Worm (Caenorhabditis elegans) whole organism, L1 larva: ENCODE measurements around the gene C27F2.10.

Source experiments
- C34B4.2 ChIP-seq: sonication (generic microtip); optimal IDR thresholded peaks from 2 replicates; lab custom pipeline; 2017; ENCODE audit warnings: mild to moderate bottlenecking, missing genetic modification characterization, missing compliant biosample characterization
- F16B12.6 ChIP-seq: fragments of 150-350 bp; optimal IDR thresholded peaks from 2 replicates; lab custom pipeline; 2014; ENCODE audit warnings: missing biosample characterization, missing genetic modification characterization
- aha-1 ChIP-seq: fragments of 150-350 bp; optimal IDR thresholded peaks from 2 replicates; lab custom pipeline; 2014; ENCODE audit warnings: missing biosample characterization, missing genetic modification characterization
- alr-1 ChIP-seq: fragments of 200-800 bp; sonication (Bioruptor generic); optimal IDR thresholded peaks from 2 replicates; lab custom pipeline; 2018; ENCODE audit warnings: borderline replicate concordance, mild to moderate bottlenecking, missing genetic modification characterization, missing compliant biosample characterization
- aly-2 ChIP-seq: fragments of 150-350 bp; optimal IDR thresholded peaks from 2 replicates; lab custom pipeline; 2014; ENCODE audit warnings: missing biosample characterization, missing genetic modification characterization
- ceh-8 ChIP-seq: fragments of 200-800 bp; sonication (Bioruptor generic); optimal IDR thresholded peaks from 2 replicates; lab custom pipeline; 2018; ENCODE audit warnings: mild to moderate bottlenecking, missing genetic modification characterization, moderate library complexity, missing compliant biosample characterization
- ceh-82 ChIP-seq, 3 experiments: fragments of 150-350 bp in 1 of 3; sonication (generic microtip) in 2 of 3; optimal IDR thresholded peaks; 2 replicates each; lab custom pipeline; 2014 to 2017; ENCODE audit warnings: missing biosample characterization in 3 of 3, missing genetic modification characterization in 3 of 3
- ceh-90 ChIP-seq: sonication (generic microtip); optimal IDR thresholded peaks from 2 replicates; lab custom pipeline; 2016; ENCODE audit warnings: missing genetic modification characterization, missing compliant biosample characterization
- dpl-1 ChIP-seq, 3 experiments: fragments of 150-350 bp in 2 of 3; sonication (generic microtip) in 1 of 3; optimal IDR thresholded peaks; 2 replicates each; lab custom pipeline; 2014 to 2017; ENCODE audit warnings: missing biosample characterization in 3 of 3, missing genetic modification characterization in 3 of 3, missing genetic modification reagents in 3 of 3
- dsc-1 ChIP-seq: sonication (generic microtip); optimal IDR thresholded peaks from 2 replicates; lab custom pipeline; 2016; ENCODE audit warnings: mild to moderate bottlenecking, missing genetic modification characterization, missing compliant biosample characterization
- efl-1 ChIP-seq, 4 experiments: fragments of 150-350 bp; optimal IDR thresholded peaks in 3 of 4; peaks in 1 of 4; 1 replicate in 1 of 4; 2 replicates in 3 of 4; lab custom pipeline; 2014; ENCODE audit warnings: missing biosample characterization in 2 of 4, missing genetic modification characterization in 2 of 4, missing genetic modification reagents in 2 of 4
- efl-3 ChIP-seq: fragments of 200-800 bp; sonication (Bioruptor generic); optimal IDR thresholded peaks from 2 replicates; lab custom pipeline; 2018; ENCODE audit warnings: mild to moderate bottlenecking, missing genetic modification characterization, missing compliant biosample characterization
- egl-13 ChIP-seq: sonication (generic microtip); optimal IDR thresholded peaks from 2 replicates; lab custom pipeline; 2016; ENCODE audit warnings: missing genotype, missing genetic modification reagents, missing genetic modification characterization, missing compliant biosample characterization
- egl-27 ChIP-seq, 2 experiments: fragments of 150-350 bp in 1 of 2; sonication (generic microtip); optimal IDR thresholded peaks; 3 replicates each; lab custom pipeline; 2017 to 2018; ENCODE audit warnings: missing biosample characterization in 2 of 2, missing genetic modification characterization in 2 of 2, missing genetic modification reagents in 2 of 2
- elt-2 ChIP-seq: sonication (generic microtip); optimal IDR thresholded peaks from 2 replicates; lab custom pipeline; 2016; ENCODE audit warnings: missing genetic modification characterization, mild to moderate bottlenecking, inconsistent platforms, missing compliant biosample characterization, missing genetic modification reagents
- elt-3 ChIP-seq, 6 experiments: fragments of 150-350 bp in 1 of 6; sonication (generic microtip); optimal IDR thresholded peaks; 2 replicates each; lab custom pipeline; 2017 to 2018; ENCODE audit warnings: missing biosample characterization in 6 of 6, missing genetic modification characterization in 6 of 6, inconsistent platforms in 1 of 6
- fkh-4 ChIP-seq: sonication (generic microtip); optimal IDR thresholded peaks from 2 replicates; lab custom pipeline; 2016; ENCODE audit warnings: missing compliant biosample characterization, missing genetic modification characterization, borderline replicate concordance
- fos-1 ChIP-seq: fragments of 150-350 bp; optimal IDR thresholded peaks from 2 replicates; lab custom pipeline; 2014; ENCODE audit warnings: missing biosample characterization, missing genetic modification characterization
- grh-1 ChIP-seq: fragments of 200-800 bp; sonication (Bioruptor generic); IDR thresholded peaks from 2 replicates; pipeline ENCODE4 v1.3.6; 2022; ENCODE audit warnings: missing genetic modification reagents, missing genetic modification characterization, missing compliant biosample characterization
- hlh-17 ChIP-seq: fragments of 200-800 bp; sonication (Bioruptor generic); optimal IDR thresholded peaks from 2 replicates; lab custom pipeline; 2018; ENCODE audit warnings: missing genetic modification characterization, mild to moderate bottlenecking, missing compliant biosample characterization, moderate library complexity, borderline replicate concordance
- hlh-4 ChIP-seq: sonication (generic microtip); optimal IDR thresholded peaks from 2 replicates; lab custom pipeline; 2016; ENCODE audit warnings: mild to moderate bottlenecking, missing genetic modification characterization, missing compliant biosample characterization
- hpl-2 ChIP-seq: fragments of 150-350 bp; optimal IDR thresholded peaks from 2 replicates; lab custom pipeline; 2014; ENCODE audit warnings: missing biosample characterization, missing genetic modification reagents, missing genetic modification characterization
- jun-1 ChIP-seq: fragments of 150-350 bp; optimal IDR thresholded peaks from 2 replicates; lab custom pipeline; 2014; ENCODE audit warnings: missing biosample characterization, missing genetic modification reagents, missing genetic modification characterization
- lin-14 ChIP-seq: fragments of 200-800 bp; sonication (Bioruptor generic); optimal IDR thresholded peaks from 2 replicates; lab custom pipeline; 2018; ENCODE audit warnings: mild to moderate bottlenecking, missing genetic modification characterization, moderate library complexity, missing compliant biosample characterization
- lir-3 ChIP-seq: sonication (generic microtip); optimal IDR thresholded peaks from 2 replicates; lab custom pipeline; 2016; ENCODE audit warnings: mild to moderate bottlenecking, missing genetic modification characterization, moderate library complexity, missing compliant biosample characterization; ENCODE audit not compliant: poor library complexity
- lsy-2 ChIP-seq, 2 experiments: fragments of 150-350 bp; optimal IDR thresholded peaks; 2 replicates each; lab custom pipeline; 2014; ENCODE audit warnings: missing biosample characterization in 2 of 2, missing genetic modification characterization in 2 of 2
- mab-9 ChIP-seq: fragments of 200-800 bp; sonication (Bioruptor generic); IDR thresholded peaks from 2 replicates; pipeline ENCODE4 v1.3.6; 2022; ENCODE audit warnings: missing genetic modification reagents, missing genetic modification characterization, missing compliant biosample characterization
- nhr-11 ChIP-seq: fragments of 150-350 bp; optimal IDR thresholded peaks from 2 replicates; lab custom pipeline; 2014; ENCODE audit warnings: missing biosample characterization, missing genetic modification characterization
- nhr-19 ChIP-seq: fragments of 200-800 bp; sonication (Bioruptor generic); conservative IDR thresholded peaks from 2 replicates; pipeline ENCODE4 v1.3.6; 2022; ENCODE audit warnings: missing genetic modification characterization, missing compliant biosample characterization
- nhr-20 ChIP-seq: sonication (generic microtip); optimal IDR thresholded peaks from 2 replicates; lab custom pipeline; 2016; ENCODE audit warnings: mild to moderate bottlenecking, missing genetic modification characterization, missing compliant biosample characterization
- nhr-237 ChIP-seq: fragments of 150-350 bp; optimal IDR thresholded peaks from 2 replicates; lab custom pipeline; 2014; ENCODE audit warnings: missing biosample characterization, missing genetic modification characterization
- nhr-71 ChIP-seq: sonication (generic microtip); optimal IDR thresholded peaks from 2 replicates; lab custom pipeline; 2016; ENCODE audit warnings: mild to moderate bottlenecking, missing genetic modification characterization, moderate library complexity, missing compliant biosample characterization
- nhr-76 ChIP-seq: sonication (generic microtip); optimal IDR thresholded peaks from 2 replicates; lab custom pipeline; 2017; ENCODE audit warnings: missing biosample characterization, missing genetic modification characterization
- nhr-77 ChIP-seq: fragments of 150-350 bp; optimal IDR thresholded peaks from 2 replicates; lab custom pipeline; 2014; ENCODE audit warnings: missing biosample characterization, missing genetic modification characterization
- nhr-90 ChIP-seq: sonication (generic microtip); optimal IDR thresholded peaks from 2 replicates; lab custom pipeline; 2016; ENCODE audit warnings: mild to moderate bottlenecking, missing genetic modification characterization, missing compliant biosample characterization; ENCODE audit not compliant: poor library complexity
- pag-3 ChIP-seq: sonication (generic microtip); optimal IDR thresholded peaks from 2 replicates; lab custom pipeline; 2017; ENCODE audit warnings: missing genetic modification characterization, mild to moderate bottlenecking, missing compliant biosample characterization, antibody characterized with exemption, borderline replicate concordance; ENCODE audit not compliant: insufficient read depth
- skn-1 ChIP-seq: fragments of 150-350 bp; optimal IDR thresholded peaks from 2 replicates; lab custom pipeline; 2014; ENCODE audit warnings: missing biosample characterization, missing genetic modification characterization
- snu-23 ChIP-seq: sonication (generic microtip); optimal IDR thresholded peaks from 2 replicates; lab custom pipeline; 2016; ENCODE audit warnings: missing genetic modification characterization, missing compliant biosample characterization
- sup-37 ChIP-seq: fragments of 200-800 bp; sonication (Bioruptor generic); optimal IDR thresholded peaks from 2 replicates; lab custom pipeline; 2018; ENCODE audit warnings: mild to moderate bottlenecking, missing genetic modification characterization, missing compliant biosample characterization
- swsn-7 ChIP-seq: sonication (generic microtip); optimal IDR thresholded peaks from 2 replicates; lab custom pipeline; 2016; ENCODE audit warnings: missing genetic modification characterization, missing compliant biosample characterization
- tlp-1 ChIP-seq: fragments of 150-350 bp; optimal IDR thresholded peaks from 2 replicates; lab custom pipeline; 2014; ENCODE audit warnings: missing biosample characterization, missing genetic modification characterization
- unc-130 ChIP-seq: fragments of 150-350 bp; optimal IDR thresholded peaks from 2 replicates; lab custom pipeline; 2017; ENCODE audit warnings: missing biosample characterization, missing genetic modification characterization, inconsistent platforms
- unc-30 ChIP-seq: sonication (generic microtip); optimal IDR thresholded peaks from 2 replicates; lab custom pipeline; 2017; ENCODE audit warnings: missing biosample characterization, missing genetic modification characterization
- unc-86 ChIP-seq: sonication (generic microtip); optimal IDR thresholded peaks from 2 replicates; lab custom pipeline; 2016; ENCODE audit warnings: missing genetic modification characterization, missing compliant biosample characterization
- unc-98 ChIP-seq: fragments of 200-800 bp; sonication (Bioruptor generic); IDR thresholded peaks from 2 replicates; pipeline ENCODE4 v1.3.6; 2022; ENCODE audit warnings: missing genetic modification characterization, missing compliant biosample characterization
- xbp-1 ChIP-seq: sonication (generic microtip); optimal IDR thresholded peaks from 2 replicates; lab custom pipeline; 2016; ENCODE audit warnings: missing genetic modification characterization, missing compliant biosample characterization
- zip-4 ChIP-seq: fragments of 200-800 bp; sonication (Bioruptor generic); optimal IDR thresholded peaks from 2 replicates; lab custom pipeline; 2018; ENCODE audit warnings: mild to moderate bottlenecking, missing genetic modification characterization, moderate library complexity, missing compliant biosample characterization

Gene C27F2.10

DNA sequence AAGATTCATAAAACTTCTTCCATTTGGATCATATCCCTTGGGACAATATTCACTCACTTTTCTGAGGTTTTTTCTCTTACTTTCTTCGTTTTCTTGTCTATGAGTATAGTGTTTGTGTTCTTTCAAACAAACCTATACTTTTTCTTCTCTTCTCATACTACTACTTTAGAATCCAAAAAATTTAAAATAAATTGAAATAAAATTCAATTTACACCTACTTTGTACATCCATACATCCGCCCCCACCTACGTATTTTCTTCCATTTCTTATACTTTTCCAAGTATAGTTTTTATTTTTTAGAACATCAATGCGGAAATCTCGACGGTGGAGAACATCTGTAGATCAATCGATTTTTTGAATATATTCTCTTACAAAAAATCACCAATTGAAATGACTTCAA, 21.4 kb downstream of the C27F2.10 start, which contains the start of gene nca-2:
Gene nca-2 (plus strand): TSS at position 301 of the 400 bp plus-strand sequence.
- TF ChIP-seq skn-1 (tag; lab: Kevin White, UChicago), result no peak
- TF ChIP-seq nhr-90 (tag; lab: Kevin White, UChicago), result no peak
- no peak for TF ChIP-seq unc-30 (tag; lab: Kevin White, UChicago)
- no peak for TF ChIP-seq nhr-20 (tag; lab: Kevin White, UChicago)
- no peak for TF ChIP-seq hlh-17 (GFP tag; lab: Kevin White, UChicago)
- TF ChIP-seq efl-3, result no peak
- no peak for TF ChIP-seq jun-1 (tag; lab: Kevin White, UChicago)
- no peak for TF ChIP-seq hlh-4 (tag; lab: Kevin White, UChicago)
- TF ChIP-seq unc-130 (tag; lab: Kevin White, UChicago), result no peak
- TF ChIP-seq unc-86 (tag; lab: Kevin White, UChicago), result no peak
- no peak for TF ChIP-seq dpl-1 (GFP tag; optimal IDR thresholded peaks at IDR 0.05; lab: Kevin White, UChicago)
- TF ChIP-seq ceh-8 (GFP tag; lab: Kevin White, UChicago), result no peak
- TF ChIP-seq xbp-1 (tag; lab: Kevin White, UChicago), result no peak
- TF ChIP-seq fkh-4 (tag; lab: Kevin White, UChicago), result no peak
- TF ChIP-seq efl-1 (optimal IDR thresholded peaks at IDR 0.05; lab: Kevin White, UChicago), result no peak
- no peak for TF ChIP-seq efl-1 (GFP tag; optimal IDR thresholded peaks at IDR 0.05 in 1 of 2; lab: Kevin White, UChicago)
- no peak for TF ChIP-seq pag-3 (tag; lab: Kevin White, UChicago)
- TF ChIP-seq aha-1 (tag; lab: Kevin White, UChicago), result no peak
- no peak for TF ChIP-seq alr-1 (tag; lab: Kevin White, UChicago)
- TF ChIP-seq lsy-2 (tag; optimal IDR thresholded peaks at IDR 0.05; lab: Kevin White, UChicago), result no peak
- TF ChIP-seq, all 84 proteins: peak for 0

DNA sequence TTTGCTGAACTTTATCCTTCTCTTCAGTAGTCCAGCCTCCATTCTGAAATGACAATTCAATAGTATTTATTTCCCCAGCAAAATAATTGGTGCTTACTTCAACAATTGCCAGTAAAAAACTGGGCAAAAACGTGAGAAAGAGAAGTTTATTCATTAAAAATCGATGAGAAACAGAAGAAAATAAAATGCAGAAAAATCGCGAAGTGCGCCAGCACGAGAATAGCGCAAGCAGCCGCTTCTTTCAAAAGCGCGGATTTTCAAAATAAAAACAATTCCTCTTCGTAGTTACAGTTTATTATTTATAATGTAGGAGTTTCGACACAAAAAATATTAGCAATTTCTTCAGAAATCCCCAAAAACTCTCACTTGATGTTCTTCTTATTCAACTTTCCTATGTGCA, 23.8 kb downstream of the C27F2.10 start, which contains the start of gene C27F2.9:
Gene C27F2.9 (minus strand): TSS at position 159 of the 400 bp plus-strand sequence.
- TF ChIP-seq sup-37, result peak; percentile 81
- peak; percentile 85 for TF ChIP-seq grh-1 (GFP tag; lab: Robert Waterston, UW)
- no peak for TF ChIP-seq unc-98 (GFP tag; lab: Robert Waterston, UW)
- peak; percentile 84 for TF ChIP-seq egl-13 (tag; lab: Kevin White, UChicago)
- TF ChIP-seq C34B4.2 (tag; lab: Kevin White, UChicago), result peak; percentile 36
- no peak for TF ChIP-seq egl-27 (tag; optimal IDR thresholded peaks at IDR 0.05; lab: Kevin White, UChicago)
- TF ChIP-seq nhr-11, result peak; percentile 90
- no peak for TF ChIP-seq hpl-2 (GFP tag; lab: Kevin White, UChicago)
- TF ChIP-seq fkh-4 (tag; lab: Kevin White, UChicago), result peak; percentile 44
- peak; percentile 63 for TF ChIP-seq ceh-90
- peak; percentile 94 for TF ChIP-seq lsy-2 (tag; optimal IDR thresholded peaks at IDR 0.05; lab: Kevin White, UChicago)
- peak; percentile 79 for TF ChIP-seq jun-1 (tag; lab: Kevin White, UChicago)
- peak; percentile 74 for TF ChIP-seq elt-2 (tag; lab: Kevin White, UChicago)
- TF ChIP-seq mab-9 (GFP tag; lab: Robert Waterston, UW), result peak; percentile 84
- TF ChIP-seq efl-3, result peak; percentile 19
- TF ChIP-seq nhr-76 (tag; lab: Kevin White, UChicago), result no peak
- peak; percentile 72 for TF ChIP-seq zip-4 (GFP tag; lab: Kevin White, UChicago)
- peak; percentile 91 for TF ChIP-seq nhr-19
- no peak for TF ChIP-seq hlh-4 (tag; lab: Kevin White, UChicago)
- peak; percentile 80 for TF ChIP-seq fos-1 (tag; lab: Kevin White, UChicago)
- TF ChIP-seq dsc-1, result peak; percentile 94
- peak; percentile 89 to 94 (median 93) for TF ChIP-seq ceh-82 (tag; optimal IDR thresholded peaks at IDR 0.05; lab: Kevin White, UChicago)
- peak; percentile 72 for TF ChIP-seq nhr-77 (tag; lab: Kevin White, UChicago)
- TF ChIP-seq unc-86 (tag; lab: Kevin White, UChicago), result peak; percentile 89
- TF ChIP-seq F16B12.6 (tag; lab: Kevin White, UChicago), result peak; percentile 75
- no peak for TF ChIP-seq alr-1 (tag; lab: Kevin White, UChicago)
- peak; percentile 56 for TF ChIP-seq aha-1 (tag; lab: Kevin White, UChicago)
- no peak for TF ChIP-seq tlp-1 (tag; lab: Kevin White, UChicago)
- TF ChIP-seq lir-3 (tag; lab: Kevin White, UChicago), result peak; percentile 77
- peak; percentile 95 for TF ChIP-seq nhr-71 (tag; lab: Kevin White, UChicago)
- peak; percentile 88 for TF ChIP-seq lin-14
- peak; percentile 84 for TF ChIP-seq nhr-237 (tag; lab: Kevin White, UChicago)
- peak; percentile 85 for TF ChIP-seq aly-2
- TF ChIP-seq elt-3 (tag; optimal IDR thresholded peaks at IDR 0.05; lab: Kevin White, UChicago), result peak in 4 of 6 experiments; percentile 3 to 87 (median 56)
- TF ChIP-seq swsn-7 (tag; lab: Kevin White, UChicago), result peak; percentile 94
- TF ChIP-seq snu-23 (GFP tag; lab: Kevin White, UChicago), result peak; percentile 94
